Worm (Caenorhabditis elegans): ENCODE data around the gene Y55D9A.2.

DNA sequence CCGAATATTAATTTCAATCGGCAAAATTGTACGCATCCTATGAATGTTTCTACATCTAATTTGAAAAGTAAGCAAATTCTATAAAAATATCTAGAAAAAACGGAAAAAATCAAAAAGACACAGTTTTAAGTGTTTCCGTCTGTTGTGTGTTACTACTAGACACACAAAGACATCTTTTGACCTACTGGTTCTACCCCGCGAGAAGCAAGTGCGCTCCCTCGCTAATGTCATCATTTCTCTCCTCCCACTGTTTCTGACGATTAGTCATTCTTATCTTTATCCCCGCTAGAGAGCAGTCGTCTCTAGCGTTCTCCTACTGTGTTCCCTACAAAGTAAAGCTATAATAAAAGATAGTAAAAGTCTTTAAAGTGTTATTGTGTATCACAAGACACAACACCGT is 12.7 kb upstream of the Y55D9A.2 start:
- TF ChIP-seq hnd-1 (tag; optimal IDR thresholded peaks at IDR 0.05) (no peak), ama-1 (optimal IDR thresholded peaks at IDR 0.05) (no peak), F13C5.2 (tag; optimal IDR thresholded peaks at IDR 0.05) (no peak), flt-1 (GFP tag; IDR thresholded peaks at IDR 0.05) (no peak), hmg-4 (GFP tag; optimal IDR thresholded peaks at IDR 0.05) (no peak), sea-1 (GFP tag; conservative IDR thresholded peaks at IDR 0.05) (no peak), pes-1 (GFP tag; IDR thresholded peaks at IDR 0.05) (no peak), aly-1 (tag; optimal IDR thresholded peaks at IDR 0.05) (no peak), B0310.2 (tag; optimal IDR thresholded peaks at IDR 0.05) (no peak), ceh-13 (GFP tag; optimal IDR thresholded peaks at IDR 0.05) (no peak), hmbx-1 (tag; optimal IDR thresholded peaks at IDR 0.05) (no peak), ets-7 (tag; optimal IDR thresholded peaks at IDR 0.05) (no peak)

All from whole organism, early embryonic.